Worm (Caenorhabditis elegans) whole organism, L3 larva: ENCODE results near the gene str-209.

Experiments used
- ama-1 ChIP-seq: fragments of 150-350 bp; optimal IDR thresholded peaks from 2 replicates; lab custom pipeline; 2018
- ceh-16 ChIP-seq: sonication (generic microtip); optimal IDR thresholded peaks from 2 replicates; lab custom pipeline; 2017; ENCODE audit warnings: missing biosample characterization, missing genetic modification characterization
- ceh-82 ChIP-seq: fragments of 150-350 bp; optimal IDR thresholded peaks from 2 replicates; lab custom pipeline; 2014; ENCODE audit warnings: missing biosample characterization, missing genetic modification characterization
- ceh-9 ChIP-seq: sonication (generic microtip); optimal IDR thresholded peaks from 2 replicates; lab custom pipeline; 2018; ENCODE audit warnings: missing biosample characterization, missing genetic modification characterization
- egl-27 ChIP-seq: sonication (generic microtip); optimal IDR thresholded peaks from 4 replicates; lab custom pipeline; 2017; ENCODE audit warnings: missing biosample characterization, missing genetic modification reagents, missing genetic modification characterization
- elt-2 ChIP-seq: sonication (generic microtip); optimal IDR thresholded peaks from 2 replicates; lab custom pipeline; 2016; ENCODE audit warnings: missing genetic modification reagents, mild to moderate bottlenecking, missing genetic modification characterization, missing compliant biosample characterization
- fkh-10 ChIP-seq: sonication (generic microtip); optimal IDR thresholded peaks from 2 replicates; lab custom pipeline; 2017; ENCODE audit warnings: missing biosample characterization, missing genetic modification reagents, missing genetic modification characterization
- mml-1 ChIP-seq: fragments of 150-350 bp; sonication (generic microtip); optimal IDR thresholded peaks from 3 replicates; lab custom pipeline; 2014; ENCODE audit warnings: missing biosample characterization, missing genetic modification characterization
- sea-2 ChIP-seq: fragments of 150-350 bp; sonication (generic microtip); optimal IDR thresholded peaks from 4 replicates; lab custom pipeline; 2014; ENCODE audit warnings: missing biosample characterization, missing genetic modification reagents, missing genetic modification characterization
- unc-39 ChIP-seq: sonication (generic microtip); optimal IDR thresholded peaks from 4 replicates; lab custom pipeline; 2017; ENCODE audit warnings: missing biosample characterization, missing genetic modification characterization
- unc-62 ChIP-seq: fragments of 150-350 bp; sonication (generic microtip); optimal IDR thresholded peaks from 4 replicates; lab custom pipeline; 2014; ENCODE audit warnings: missing biosample characterization, missing genetic modification reagents, missing genetic modification characterization

DNA sequence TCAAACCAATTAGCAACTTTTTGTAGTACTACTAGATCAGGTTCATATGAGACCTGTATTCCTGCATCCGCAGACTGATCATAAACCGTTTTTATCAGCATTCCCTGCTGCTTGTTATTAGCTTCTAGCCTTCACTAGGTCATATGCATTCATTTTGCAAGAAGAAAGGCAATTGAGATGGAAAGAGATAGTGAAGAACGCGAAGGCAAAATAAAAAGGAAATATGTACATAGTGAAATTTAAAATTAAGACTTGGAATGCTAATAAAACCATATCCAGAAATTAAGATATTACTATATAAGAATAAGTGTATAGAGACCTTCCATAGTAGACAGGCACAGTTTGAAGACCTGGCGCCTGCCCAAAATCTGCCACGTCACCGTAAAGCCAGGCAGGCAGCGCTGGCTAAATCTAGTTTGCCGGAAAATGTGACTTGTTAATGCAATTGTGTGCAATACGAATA, 28.0 kb upstream of the str-209 start, which contains the start of the genes C02E7.8 and srh-23:
- TF ChIP-seq ceh-16 (tag; lab: Kevin White, UChicago) (no peak), fkh-10 (GFP tag; lab: Kevin White, UChicago) (no peak), ceh-9 (tag; lab: Kevin White, UChicago) (no peak), ama-1 (lab: Kevin White, UChicago) (no peak), elt-2 (tag; lab: Kevin White, UChicago) (no peak), ceh-82 (tag; lab: Kevin White, UChicago) (no peak), unc-62 (GFP tag; lab: Kevin White, UChicago) (no peak), unc-39 (tag; lab: Kevin White, UChicago) (no peak), sea-2 (GFP tag; lab: Kevin White, UChicago) (no peak), egl-27 (tag; lab: Kevin White, UChicago) (no peak), mml-1 (tag; lab: Kevin White, UChicago) (no peak)
